Worm (Caenorhabditis elegans) whole organism, L3 larva: Measurements from ENCODE around the gene clec-4.

ENCODE experiments used
- R02D3.7 ChIP-seq: fragments of 150-350 bp; optimal IDR thresholded peaks from 2 replicates; lab custom pipeline; 2014; ENCODE audit warnings: missing biosample characterization, missing genetic modification characterization
- ZK546.5 ChIP-seq: sonication (generic microtip); optimal IDR thresholded peaks from 2 replicates; lab custom pipeline; 2017; ENCODE audit warnings: missing biosample characterization, missing genetic modification characterization
- aly-2 ChIP-seq: fragments of 150-350 bp; optimal IDR thresholded peaks from 2 replicates; lab custom pipeline; 2014; ENCODE audit warnings: missing biosample characterization, missing genetic modification characterization
- ama-1 ChIP-seq: fragments of 150-350 bp; optimal IDR thresholded peaks from 2 replicates; lab custom pipeline; 2018
- ceh-16 ChIP-seq: sonication (generic microtip); optimal IDR thresholded peaks from 2 replicates; lab custom pipeline; 2017; ENCODE audit warnings: missing biosample characterization, missing genetic modification characterization
- ceh-28 ChIP-seq: fragments of 150-350 bp; optimal IDR thresholded peaks from 2 replicates; lab custom pipeline; 2014; ENCODE audit warnings: missing biosample characterization, missing genetic modification reagents, missing genetic modification characterization
- ceh-82 ChIP-seq: fragments of 150-350 bp; optimal IDR thresholded peaks from 2 replicates; lab custom pipeline; 2014; ENCODE audit warnings: missing biosample characterization, missing genetic modification characterization
- ceh-9 ChIP-seq: sonication (generic microtip); optimal IDR thresholded peaks from 2 replicates; lab custom pipeline; 2018; ENCODE audit warnings: missing biosample characterization, missing genetic modification characterization
- daf-12 ChIP-seq: fragments of 150-350 bp; optimal IDR thresholded peaks from 2 replicates; lab custom pipeline; 2014; ENCODE audit warnings: missing biosample characterization, missing genetic modification reagents, missing genetic modification characterization
- egl-27 ChIP-seq: sonication (generic microtip); optimal IDR thresholded peaks from 4 replicates; lab custom pipeline; 2017; ENCODE audit warnings: missing biosample characterization, missing genetic modification reagents, missing genetic modification characterization
- egl-5 ChIP-seq: fragments of 150-350 bp; optimal IDR thresholded peaks from 2 replicates; lab custom pipeline; 2017; ENCODE audit warnings: missing biosample characterization, missing genetic modification reagents, missing genetic modification characterization, inconsistent platforms
- elt-1 ChIP-seq: fragments of 150-350 bp; optimal IDR thresholded peaks from 2 replicates; lab custom pipeline; 2014; ENCODE audit warnings: missing biosample characterization, missing genetic modification characterization
- elt-2 ChIP-seq: sonication (generic microtip); optimal IDR thresholded peaks from 2 replicates; lab custom pipeline; 2016; ENCODE audit warnings: missing genetic modification reagents, mild to moderate bottlenecking, missing genetic modification characterization, missing compliant biosample characterization
- elt-3 ChIP-seq, 3 experiments: fragments of 150-350 bp in 1 of 3; sonication (generic microtip) in 2 of 3; optimal IDR thresholded peaks; 2 replicates in 2 of 3; 4 replicates in 1 of 3; lab custom pipeline; 2014 to 2017; ENCODE audit warnings: missing biosample characterization in 3 of 3, missing genetic modification characterization in 3 of 3
- eor-1 ChIP-seq, 2 experiments: fragments of 150-350 bp; optimal IDR thresholded peaks; 2 replicates each; lab custom pipeline; 2014 to 2018; ENCODE audit warnings: missing biosample characterization in 2 of 2, missing genetic modification characterization in 2 of 2
- fkh-10 ChIP-seq: sonication (generic microtip); optimal IDR thresholded peaks from 2 replicates; lab custom pipeline; 2017; ENCODE audit warnings: missing biosample characterization, missing genetic modification reagents, missing genetic modification characterization
- hmg-11 ChIP-seq: sonication (generic microtip); optimal IDR thresholded peaks from 2 replicates; lab custom pipeline; 2016; ENCODE audit warnings: missing genetic modification characterization, missing compliant biosample characterization
- jun-1 ChIP-seq: fragments of 150-350 bp; optimal IDR thresholded peaks from 2 replicates; lab custom pipeline; 2014; ENCODE audit warnings: missing biosample characterization, missing genetic modification reagents, missing genetic modification characterization
- lin-39 ChIP-seq: fragments of 150-350 bp; optimal IDR thresholded peaks from 2 replicates; lab custom pipeline; 2018; ENCODE audit warnings: missing biosample characterization, missing genetic modification reagents, missing genetic modification characterization
- lsy-12 ChIP-seq: sonication (generic microtip); optimal IDR thresholded peaks from 2 replicates; lab custom pipeline; 2016; ENCODE audit warnings: mild to moderate bottlenecking, missing genetic modification characterization, missing compliant biosample characterization
- nfya-1 ChIP-seq: sonication (generic microtip); optimal IDR thresholded peaks from 2 replicates; lab custom pipeline; 2017; ENCODE audit warnings: missing genetic modification characterization, mild to moderate bottlenecking, missing compliant biosample characterization, antibody characterized with exemption, moderate library complexity; ENCODE audit not compliant: insufficient read depth
- nhr-11 ChIP-seq: fragments of 150-350 bp; optimal IDR thresholded peaks from 2 replicates; lab custom pipeline; 2014; ENCODE audit warnings: missing biosample characterization, missing genetic modification characterization
- nhr-12 ChIP-seq: fragments of 150-350 bp; optimal IDR thresholded peaks from 2 replicates; lab custom pipeline; 2014; ENCODE audit warnings: missing biosample characterization, missing genetic modification characterization
- nhr-237 ChIP-seq: fragments of 150-350 bp; optimal IDR thresholded peaks from 2 replicates; lab custom pipeline; 2014; ENCODE audit warnings: missing biosample characterization, missing genetic modification characterization
- nhr-25 ChIP-seq: sonication (generic microtip); optimal IDR thresholded peaks from 2 replicates; lab custom pipeline; 2017; ENCODE audit warnings: missing biosample characterization, missing genetic modification characterization
- nhr-43 ChIP-seq: sonication (generic microtip); optimal IDR thresholded peaks from 2 replicates; lab custom pipeline; 2016; ENCODE audit warnings: mild to moderate bottlenecking, missing genetic modification characterization, missing compliant biosample characterization; ENCODE audit not compliant: poor library complexity, severe bottlenecking
- nhr-67 ChIP-seq: fragments of 150-350 bp; optimal IDR thresholded peaks from 2 replicates; lab custom pipeline; 2014; ENCODE audit warnings: missing biosample characterization, missing genetic modification characterization
- nhr-76 ChIP-seq: fragments of 150-350 bp; sonication (generic microtip); optimal IDR thresholded peaks from 5 replicates; lab custom pipeline; 2014; ENCODE audit warnings: missing biosample characterization, missing genetic modification characterization
- pha-4 ChIP-seq: fragments of 150-350 bp; optimal IDR thresholded peaks from 2 replicates; lab custom pipeline; 2014; ENCODE audit warnings: missing biosample characterization, missing genetic modification reagents, missing genetic modification characterization
- pqm-1 ChIP-seq: fragments of 150-350 bp; optimal IDR thresholded peaks from 2 replicates; lab custom pipeline; 2017; ENCODE audit warnings: missing biosample characterization, missing genetic modification characterization, inconsistent platforms
- sea-2 ChIP-seq: fragments of 150-350 bp; sonication (generic microtip); optimal IDR thresholded peaks from 4 replicates; lab custom pipeline; 2014; ENCODE audit warnings: missing biosample characterization, missing genetic modification reagents, missing genetic modification characterization
- skn-1 ChIP-seq: fragments of 150-350 bp; optimal IDR thresholded peaks from 2 replicates; lab custom pipeline; 2014; ENCODE audit warnings: missing biosample characterization, missing genetic modification characterization
- tbx-2 ChIP-seq: sonication (generic microtip); optimal IDR thresholded peaks from 2 replicates; lab custom pipeline; 2016; ENCODE audit warnings: mild to moderate bottlenecking, missing genetic modification characterization, missing compliant biosample characterization
- unc-39 ChIP-seq: sonication (generic microtip); optimal IDR thresholded peaks from 4 replicates; lab custom pipeline; 2017; ENCODE audit warnings: missing biosample characterization, missing genetic modification characterization
- zag-1 ChIP-seq: fragments of 150-350 bp; optimal IDR thresholded peaks from 2 replicates; lab custom pipeline; 2014; ENCODE audit warnings: missing biosample characterization, missing genetic modification characterization
- ztf-11 ChIP-seq: fragments of 150-350 bp; optimal IDR thresholded peaks from 2 replicates; lab custom pipeline; 2014; ENCODE audit warnings: missing biosample characterization, missing genetic modification characterization
- ztf-4 ChIP-seq: fragments of 150-350 bp; optimal IDR thresholded peaks from 2 replicates; lab custom pipeline; 2014; ENCODE audit warnings: missing biosample characterization, missing genetic modification characterization

The clec-4 gene

DNA sequence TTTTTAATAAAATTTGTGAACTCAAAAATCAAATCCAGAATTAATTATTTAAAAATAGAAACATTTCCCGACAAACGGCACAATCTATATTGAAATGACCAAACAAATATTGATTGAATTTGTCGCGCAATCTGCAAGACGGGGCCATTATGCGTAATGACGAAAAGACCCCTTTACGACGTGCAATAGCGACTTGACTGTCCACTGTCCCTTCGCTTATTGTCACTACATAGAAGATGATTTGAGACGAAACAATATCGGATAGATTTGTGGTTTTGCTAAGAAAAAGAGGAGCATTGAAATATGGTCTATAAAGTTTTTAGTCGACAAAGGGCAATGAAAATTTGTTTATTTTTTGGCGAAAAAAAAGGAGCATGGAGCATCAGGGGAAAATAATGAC, 30.0 kb downstream of the clec-4 start:
- TF ChIP-seq nhr-11 (tag; lab: Kevin White, UChicago), result no peak
- TF ChIP-seq daf-12 (tag; lab: Kevin White, UChicago), result no peak
- TF ChIP-seq egl-5 (tag; lab: Kevin White, UChicago), result no peak
- TF ChIP-seq nhr-43 (tag; lab: Kevin White, UChicago), result no peak
- TF ChIP-seq, all 47 proteins: peak for 0

DNA sequence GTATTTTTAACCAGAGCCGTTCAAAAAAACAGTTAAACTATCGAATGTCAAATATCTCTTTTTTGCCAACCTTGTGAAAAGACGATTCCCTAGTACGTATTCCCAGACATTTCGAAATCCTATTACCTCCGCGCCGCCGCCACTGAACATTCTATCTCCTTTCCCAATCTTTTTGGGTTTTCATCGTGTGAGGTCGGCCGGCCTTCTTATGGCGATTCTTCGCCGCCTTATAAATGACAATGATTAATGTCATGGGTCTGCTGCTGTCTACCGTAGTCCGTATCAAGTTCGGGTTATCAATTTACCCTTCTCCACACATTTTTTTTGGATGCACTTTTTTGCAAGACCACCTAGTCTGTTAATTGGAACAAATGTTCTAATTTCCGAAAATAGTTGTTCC, 31.3 kb downstream of the clec-4 start:
- no peak for TF ChIP-seq elt-2 (tag; lab: Kevin White, UChicago)
- no peak for TF ChIP-seq ceh-16 (tag; lab: Kevin White, UChicago)
- peak; percentile 75 for TF ChIP-seq nfya-1 (tag; lab: Kevin White, UChicago)
- no peak for TF ChIP-seq lsy-12 (tag; lab: Kevin White, UChicago)
- TF ChIP-seq lin-39, result no peak
- peak in 1 of 3 experiments; percentile 20 for TF ChIP-seq elt-3 (tag; optimal IDR thresholded peaks at IDR 0.05; lab: Kevin White, UChicago)
- no peak for TF ChIP-seq tbx-2 (tag; lab: Kevin White, UChicago)
- TF ChIP-seq nhr-25 (tag; lab: Kevin White, UChicago), result peak; percentile 52
- TF ChIP-seq nhr-43 (tag; lab: Kevin White, UChicago), result peak; percentile 4

DNA sequence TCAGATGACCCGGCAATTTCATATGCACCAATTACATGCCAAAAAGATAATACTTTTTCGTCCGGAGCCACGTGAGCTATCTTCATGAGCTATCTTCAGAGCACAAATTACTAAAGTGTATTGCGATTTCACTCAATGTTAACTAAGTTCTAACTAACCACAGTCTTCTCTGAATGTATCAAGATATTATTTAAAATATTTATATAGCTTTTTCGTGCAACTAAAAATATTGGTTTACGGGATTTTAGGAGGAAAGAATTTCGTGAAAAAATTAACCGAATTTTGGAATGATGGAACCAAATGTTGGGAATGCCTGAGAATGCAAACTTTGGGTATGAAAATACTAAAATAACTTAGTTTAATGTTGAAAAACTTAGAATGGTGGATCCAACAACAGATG, 33.4 kb downstream of the clec-4 start, which contains the start of gene F49C5.16:
Gene F49C5.16 (plus strand): TSS at position 301 of the 400 bp plus-strand sequence.
- TF ChIP-seq ama-1 (lab: Kevin White, UChicago) (no peak), sea-2 (GFP tag; lab: Kevin White, UChicago) (no peak), ceh-82 (tag; lab: Kevin White, UChicago) (no peak), R02D3.7 (tag; lab: Kevin White, UChicago) (no peak), zag-1 (tag; lab: Kevin White, UChicago) (no peak), nhr-25 (tag; lab: Kevin White, UChicago) (no peak), eor-1 (tag; optimal IDR thresholded peaks at IDR 0.05; lab: Kevin White, UChicago) (no peak), ztf-4 (tag; lab: Kevin White, UChicago) (no peak), nfya-1 (tag; lab: Kevin White, UChicago) (no peak), nhr-237 (tag; lab: Kevin White, UChicago) (no peak), ceh-16 (tag; lab: Kevin White, UChicago) (no peak), pha-4 (tag; lab: Kevin White, UChicago) (no peak), daf-12 (tag; lab: Kevin White, UChicago) (no peak), nhr-67 (tag; lab: Kevin White, UChicago) (no peak), ZK546.5 (tag; lab: Kevin White, UChicago) (no peak), aly-2 (tag; lab: Kevin White, UChicago) (no peak), lin-39 (no peak), jun-1 (tag; lab: Kevin White, UChicago) (no peak), fkh-10 (GFP tag; lab: Kevin White, UChicago) (no peak)

DNA sequence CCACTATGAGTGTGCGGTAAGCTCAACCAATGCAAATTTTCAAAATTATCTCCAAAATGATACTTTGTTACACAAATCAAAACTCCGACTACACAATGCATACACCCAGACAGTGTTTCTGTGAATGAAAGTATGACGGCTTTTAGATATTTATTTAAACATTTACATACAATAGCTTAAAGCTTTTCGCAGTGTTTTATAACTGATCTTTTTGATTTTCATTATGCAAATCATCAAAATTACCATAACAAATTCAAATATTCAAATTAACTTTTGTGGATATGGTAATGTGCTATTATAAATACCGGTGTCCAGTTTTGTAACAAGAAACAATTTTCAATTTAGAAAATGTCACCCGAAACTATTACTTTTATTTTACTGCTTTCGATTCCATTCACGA, 34.5 kb downstream of the clec-4 start, which contains the start of the genes F49C5.5 and F49C5.10:
Gene F49C5.5 (minus strand): TSS at position 101 of the 400 bp plus-strand sequence.
Gene F49C5.10 (plus strand): TSS at position 344 of the 400 bp plus-strand sequence.
- TF ChIP-seq aly-2 (tag; lab: Kevin White, UChicago) (no peak), egl-27 (tag; lab: Kevin White, UChicago) (no peak), nhr-76 (tag; lab: Kevin White, UChicago) (no peak), nhr-67 (tag; lab: Kevin White, UChicago) (no peak), tbx-2 (tag; lab: Kevin White, UChicago) (no peak), ZK546.5 (tag; lab: Kevin White, UChicago) (no peak), elt-1 (no peak), daf-12 (tag; lab: Kevin White, UChicago) (no peak), pqm-1 (tag; lab: Kevin White, UChicago) (no peak), nhr-12 (tag; lab: Kevin White, UChicago) (no peak), ceh-9 (no peak), ceh-28 (tag; lab: Kevin White, UChicago) (no peak), ztf-4 (tag; lab: Kevin White, UChicago) (no peak), hmg-11 (no peak), skn-1 (tag; lab: Kevin White, UChicago) (no peak), nfya-1 (tag; lab: Kevin White, UChicago) (no peak), unc-39 (tag; lab: Kevin White, UChicago) (no peak), elt-3 (tag; optimal IDR thresholded peaks at IDR 0.05; lab: Kevin White, UChicago) (no peak), ztf-11 (tag; lab: Kevin White, UChicago) (no peak)
